Worm (Caenorhabditis elegans) whole organism, L1 larva: ENCODE measurements around the gene rme-4.
A peak's percentile ranks its signal among the peaks of the same experiment; 100 is the strongest.

ENCODE experiments used
- C16A3.4 ChIP-seq: fragments of 150-350 bp; optimal IDR thresholded peaks from 2 replicates; lab custom pipeline; 2014; ENCODE audit warnings: missing biosample characterization, missing genetic modification characterization
- aha-1 ChIP-seq: fragments of 150-350 bp; optimal IDR thresholded peaks from 2 replicates; lab custom pipeline; 2014; ENCODE audit warnings: missing biosample characterization, missing genetic modification characterization
- alr-1 ChIP-seq: fragments of 200-800 bp; sonication (Bioruptor generic); optimal IDR thresholded peaks from 2 replicates; lab custom pipeline; 2018; ENCODE audit warnings: borderline replicate concordance, mild to moderate bottlenecking, missing genetic modification characterization, missing compliant biosample characterization
- ceh-63 ChIP-seq: fragments of 200-800 bp; sonication (Bioruptor generic); optimal IDR thresholded peaks from 2 replicates; lab custom pipeline; 2018; ENCODE audit warnings: mild to moderate bottlenecking, missing genetic modification characterization, missing compliant biosample characterization
- ceh-8 ChIP-seq: fragments of 200-800 bp; sonication (Bioruptor generic); optimal IDR thresholded peaks from 2 replicates; lab custom pipeline; 2018; ENCODE audit warnings: mild to moderate bottlenecking, missing genetic modification characterization, moderate library complexity, missing compliant biosample characterization
- ceh-82 ChIP-seq, 3 experiments: fragments of 150-350 bp in 1 of 3; sonication (generic microtip) in 2 of 3; optimal IDR thresholded peaks; 2 replicates each; lab custom pipeline; 2014 to 2017; ENCODE audit warnings: missing biosample characterization in 3 of 3, missing genetic modification characterization in 3 of 3
- dsc-1 ChIP-seq: sonication (generic microtip); optimal IDR thresholded peaks from 2 replicates; lab custom pipeline; 2016; ENCODE audit warnings: mild to moderate bottlenecking, missing genetic modification characterization, missing compliant biosample characterization
- efl-1 ChIP-seq, 4 experiments: fragments of 150-350 bp; optimal IDR thresholded peaks in 3 of 4; peaks in 1 of 4; 1 replicate in 1 of 4; 2 replicates in 3 of 4; lab custom pipeline; 2014; ENCODE audit warnings: missing biosample characterization in 2 of 4, missing genetic modification characterization in 2 of 4, missing genetic modification reagents in 2 of 4
- egl-13 ChIP-seq: sonication (generic microtip); optimal IDR thresholded peaks from 2 replicates; lab custom pipeline; 2016; ENCODE audit warnings: missing genotype, missing genetic modification reagents, missing genetic modification characterization, missing compliant biosample characterization
- elt-2 ChIP-seq: sonication (generic microtip); optimal IDR thresholded peaks from 2 replicates; lab custom pipeline; 2016; ENCODE audit warnings: missing genetic modification characterization, mild to moderate bottlenecking, inconsistent platforms, missing compliant biosample characterization, missing genetic modification reagents
- fkh-8 ChIP-seq: sonication (generic microtip); optimal IDR thresholded peaks from 2 replicates; lab custom pipeline; 2016; ENCODE audit warnings: mild to moderate bottlenecking, missing genetic modification characterization, missing compliant biosample characterization
- grh-1 ChIP-seq: fragments of 200-800 bp; sonication (Bioruptor generic); IDR thresholded peaks from 2 replicates; pipeline ENCODE4 v1.3.6; 2022; ENCODE audit warnings: missing genetic modification reagents, missing genetic modification characterization, missing compliant biosample characterization
- lin-13 ChIP-seq: fragments of 150-350 bp; optimal IDR thresholded peaks from 2 replicates; lab custom pipeline; 2014; ENCODE audit warnings: missing biosample characterization, missing genetic modification reagents, missing genetic modification characterization
- lin-35 ChIP-seq, 2 experiments: fragments of 150-350 bp; optimal IDR thresholded peaks; 2 replicates each; lab custom pipeline; 2014; ENCODE audit warnings: missing biosample characterization in 2 of 2, missing genetic modification characterization in 2 of 2, missing genetic modification reagents in 2 of 2
- mep-1 ChIP-seq: fragments of 150-350 bp; optimal IDR thresholded peaks from 2 replicates; lab custom pipeline; 2014; ENCODE audit warnings: missing biosample characterization, missing genetic modification characterization
- nhr-11 ChIP-seq: fragments of 150-350 bp; optimal IDR thresholded peaks from 2 replicates; lab custom pipeline; 2014; ENCODE audit warnings: missing biosample characterization, missing genetic modification characterization
- nhr-12 ChIP-seq: sonication (generic microtip); optimal IDR thresholded peaks from 2 replicates; lab custom pipeline; 2017; ENCODE audit warnings: missing biosample characterization, missing genetic modification characterization
- nhr-19 ChIP-seq: fragments of 200-800 bp; sonication (Bioruptor generic); conservative IDR thresholded peaks from 2 replicates; pipeline ENCODE4 v1.3.6; 2022; ENCODE audit warnings: missing genetic modification characterization, missing compliant biosample characterization
- nhr-20 ChIP-seq: sonication (generic microtip); optimal IDR thresholded peaks from 2 replicates; lab custom pipeline; 2016; ENCODE audit warnings: mild to moderate bottlenecking, missing genetic modification characterization, missing compliant biosample characterization
- nhr-237 ChIP-seq: fragments of 150-350 bp; optimal IDR thresholded peaks from 2 replicates; lab custom pipeline; 2014; ENCODE audit warnings: missing biosample characterization, missing genetic modification characterization
- nhr-71 ChIP-seq: sonication (generic microtip); optimal IDR thresholded peaks from 2 replicates; lab custom pipeline; 2016; ENCODE audit warnings: mild to moderate bottlenecking, missing genetic modification characterization, moderate library complexity, missing compliant biosample characterization
- nhr-84 ChIP-seq: sonication (generic microtip); optimal IDR thresholded peaks from 2 replicates; lab custom pipeline; 2017; ENCODE audit warnings: missing biosample characterization, missing genetic modification characterization
- pag-3 ChIP-seq: sonication (generic microtip); optimal IDR thresholded peaks from 2 replicates; lab custom pipeline; 2017; ENCODE audit warnings: missing genetic modification characterization, mild to moderate bottlenecking, missing compliant biosample characterization, antibody characterized with exemption, borderline replicate concordance; ENCODE audit not compliant: insufficient read depth
- pax-3 ChIP-seq: fragments of 200-800 bp; sonication (Bioruptor generic); optimal IDR thresholded peaks from 2 replicates; lab custom pipeline; 2018; ENCODE audit warnings: mild to moderate bottlenecking, missing genetic modification characterization, moderate library complexity, missing compliant biosample characterization
- pqm-1 ChIP-seq: sonication (generic microtip); optimal IDR thresholded peaks from 3 replicates; lab custom pipeline; 2017; ENCODE audit warnings: missing biosample characterization, missing genetic modification characterization
- rnt-1 ChIP-seq: sonication (generic microtip); optimal IDR thresholded peaks from 2 replicates; lab custom pipeline; 2016; ENCODE audit warnings: mild to moderate bottlenecking, missing genetic modification characterization, moderate library complexity, missing compliant biosample characterization
- sup-37 ChIP-seq: fragments of 200-800 bp; sonication (Bioruptor generic); optimal IDR thresholded peaks from 2 replicates; lab custom pipeline; 2018; ENCODE audit warnings: mild to moderate bottlenecking, missing genetic modification characterization, missing compliant biosample characterization
- unc-98 ChIP-seq: fragments of 200-800 bp; sonication (Bioruptor generic); IDR thresholded peaks from 2 replicates; pipeline ENCODE4 v1.3.6; 2022; ENCODE audit warnings: missing genetic modification characterization, missing compliant biosample characterization
- vab-15 ChIP-seq: sonication (generic microtip); optimal IDR thresholded peaks from 2 replicates; lab custom pipeline; 2017; ENCODE audit warnings: missing genotype, mild to moderate bottlenecking, missing genetic modification characterization, missing compliant biosample characterization
- xbp-1 ChIP-seq: sonication (generic microtip); optimal IDR thresholded peaks from 2 replicates; lab custom pipeline; 2016; ENCODE audit warnings: missing genetic modification characterization, missing compliant biosample characterization

Gene rme-4

ce11 chrX:10340986-10341385 is 38.7 kb downstream of the rme-4 start, which contains the start of gene R07E3.1:
TSS of gene R07E3.1 (minus strand) at chrX:10341161.
- TF ChIP-seq elt-2 (tag; lab: Kevin White, UChicago) (peak; percentile 73), nhr-19 (no peak), nhr-237 (no peak), nhr-20 (tag; lab: Kevin White, UChicago) (no peak)

DNA sequence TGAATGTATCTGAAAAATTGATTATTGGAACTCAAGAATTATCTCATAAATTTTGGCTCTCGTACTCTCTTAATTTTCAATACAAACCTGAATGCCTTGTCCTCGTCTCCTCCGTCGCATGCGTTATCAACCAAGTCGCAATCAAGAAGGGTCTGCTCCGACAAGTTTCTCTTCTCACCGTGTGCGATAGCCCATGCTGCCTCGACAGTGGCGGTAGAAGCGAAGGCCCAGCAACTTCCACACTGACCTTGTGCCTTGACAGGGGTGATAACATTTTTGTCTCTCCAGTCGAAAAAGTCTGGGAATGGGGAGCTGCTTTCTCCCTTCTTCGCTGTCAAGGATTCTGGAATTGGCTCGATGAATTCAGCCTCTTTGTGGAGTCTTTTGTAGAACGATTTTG is 39.6 kb downstream of the rme-4 start:
- TF ChIP-seq elt-2 (tag; lab: Kevin White, UChicago) (peak; percentile 38), nhr-11 (no peak), pqm-1 (tag; lab: Kevin White, UChicago) (peak; percentile 43)

DNA sequence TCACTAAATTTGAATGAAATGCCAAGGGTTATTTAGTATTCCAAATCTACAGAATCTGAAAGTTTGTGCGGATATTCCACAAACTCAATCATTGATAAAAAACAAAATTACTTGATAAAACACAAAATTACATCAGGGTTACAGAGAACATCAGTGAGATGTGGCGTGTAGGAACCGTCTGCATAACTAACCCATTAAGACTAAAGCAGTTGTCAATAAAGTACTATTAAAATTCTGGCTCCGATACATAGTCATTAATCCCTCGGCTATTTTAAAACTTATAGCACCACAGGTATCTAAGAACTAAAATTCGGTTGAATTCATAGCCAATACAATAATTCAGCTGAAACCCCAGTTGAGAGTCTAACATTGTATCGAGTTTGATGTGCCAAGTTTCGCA is 40.9 kb downstream of the rme-4 start:
- TF ChIP-seq rnt-1 (tag; lab: Kevin White, UChicago) (no peak), lin-35 (GFP tag; optimal IDR thresholded peaks at IDR 0.05; lab: Kevin White, UChicago) (peak in 1 of 2 experiments; percentile 10)

ce11 chrX:10338100-10338499 is 41.5 kb downstream of the rme-4 start, which contains the start of gene cut-5:
TSS of gene cut-5 (minus strand) at chrX:10338200.
- TF ChIP-seq mep-1 (tag; lab: Kevin White, UChicago) (no peak), unc-98 (GFP tag; lab: Robert Waterston, UW) (no peak)

ce11 chrX:10336592-10336991 is 43.1 kb downstream of the rme-4 start:
- TF ChIP-seq egl-13 (tag; lab: Kevin White, UChicago) = no peak
- no peak for TF ChIP-seq ceh-8 (GFP tag; lab: Kevin White, UChicago)
- no peak for TF ChIP-seq dsc-1
- TF ChIP-seq grh-1 (GFP tag; lab: Robert Waterston, UW) = no peak
- no peak for TF ChIP-seq pag-3 (tag; lab: Kevin White, UChicago)
- TF ChIP-seq nhr-12 (tag; lab: Kevin White, UChicago) = no peak
- no peak for TF ChIP-seq nhr-84 (tag; lab: Kevin White, UChicago)
- no peak for TF ChIP-seq fkh-8 (tag; lab: Kevin White, UChicago)
- no peak for TF ChIP-seq ceh-82 (tag; optimal IDR thresholded peaks at IDR 0.05; lab: Kevin White, UChicago)
- TF ChIP-seq nhr-71 (tag; lab: Kevin White, UChicago) = no peak
- TF ChIP-seq xbp-1 (tag; lab: Kevin White, UChicago) = no peak
- TF ChIP-seq C16A3.4 (tag; lab: Kevin White, UChicago) = no peak
- no peak for TF ChIP-seq vab-15 (tag; lab: Kevin White, UChicago)
- TF ChIP-seq sup-37 (GFP tag; lab: Kevin White, UChicago) = no peak
- no peak for TF ChIP-seq alr-1 (tag; lab: Kevin White, UChicago)
- no peak for TF ChIP-seq aha-1 (tag; lab: Kevin White, UChicago)

ce11 chrX:10336138-10336537 is 43.5 kb downstream of the rme-4 start, which contains the start of gene idpa-3:
TSS of gene idpa-3 (plus strand) at chrX:10336438.
- TF ChIP-seq nhr-19 = no peak
- no peak for TF ChIP-seq lin-13 (GFP tag; lab: Kevin White, UChicago)
- no peak for TF ChIP-seq efl-1 (optimal IDR thresholded peaks at IDR 0.05; lab: Kevin White, UChicago)
- peak in 1 of 2 experiments; percentile 34 for TF ChIP-seq efl-1 (GFP tag; optimal IDR thresholded peaks at IDR 0.05 in 1 of 2; lab: Kevin White, UChicago)
- TF ChIP-seq nhr-12 (tag; lab: Kevin White, UChicago) = no peak
- no peak for TF ChIP-seq pax-3 (tag; lab: Kevin White, UChicago)
- no peak for TF ChIP-seq ceh-63 (GFP tag; lab: Kevin White, UChicago)
